Fruit fly (Drosophila melanogaster) whole organism, prepupa: ENCODE measurements around the gene CG9727.

Experiments
- Blimp-1 ChIP-seq: fragments of 200-800 bp; sonication (Bioruptor generic); optimal IDR thresholded peaks from 3 replicates; lab custom pipeline; 2017; ENCODE audit warnings: missing biosample characterization, missing genetic modification characterization, mild to moderate bottlenecking, moderate library complexity, missing genetic modification reagents
- CG10631 ChIP-seq: fragments of 200-800 bp; sonication (Bioruptor generic); optimal IDR thresholded peaks from 2 replicates; lab custom pipeline; 2016; ENCODE audit warnings: missing biosample characterization, missing genetic modification characterization
- CG11294 ChIP-seq: fragments of 200-800 bp; sonication (Bioruptor generic); IDR thresholded peaks from 2 replicates; pipeline ENCODE4 v1.3.6; 2022; ENCODE audit warnings: missing biosample characterization, missing genetic modification characterization
- CG11762 ChIP-seq: fragments of 200-800 bp; sonication (Bioruptor generic); optimal IDR thresholded peaks from 3 replicates; lab custom pipeline; 2016; ENCODE audit warnings: missing biosample characterization, missing genetic modification characterization; ENCODE audit not compliant: insufficient read depth
- CG11902 ChIP-seq: fragments of 200-800 bp; sonication (Bioruptor generic); optimal IDR thresholded peaks from 3 replicates; lab custom pipeline; 2016; ENCODE audit warnings: missing biosample characterization, missing genetic modification characterization
- CG15336 ChIP-seq: fragments of 200-800 bp; sonication (Bioruptor generic); IDR thresholded peaks from 2 replicates; pipeline ENCODE4 v1.3.6; 2022; ENCODE audit warnings: missing biosample characterization, missing genetic modification characterization
- CG1621 ChIP-seq: fragments of 200-800 bp; sonication (Bioruptor generic); optimal IDR thresholded peaks from 3 replicates; lab custom pipeline; 2018; ENCODE audit warnings: missing biosample characterization, mild to moderate bottlenecking, missing genetic modification characterization
- CG16779 ChIP-seq: fragments of 200-800 bp; sonication (Bioruptor generic); optimal IDR thresholded peaks from 3 replicates; lab custom pipeline; 2017; ENCODE audit warnings: missing biosample characterization, mild to moderate bottlenecking, missing genetic modification characterization
- CG31627 ChIP-seq: fragments of 200-800 bp; sonication (Bioruptor generic); optimal IDR thresholded peaks from 3 replicates; lab custom pipeline; 2016; ENCODE audit warnings: missing biosample characterization, missing genetic modification characterization
- CG32006 ChIP-seq: fragments of 200-800 bp; sonication (Bioruptor generic); optimal IDR thresholded peaks from 3 replicates; lab custom pipeline; 2017; ENCODE audit warnings: missing biosample characterization, mild to moderate bottlenecking, missing genetic modification characterization
- CG3919 ChIP-seq: fragments of 200-800 bp; sonication (Bioruptor generic); optimal IDR thresholded peaks from 3 replicates; lab custom pipeline; 2016; ENCODE audit warnings: missing biosample characterization, missing genetic modification characterization
- CG4318 ChIP-seq: fragments of 200-800 bp; sonication (Bioruptor generic); optimal IDR thresholded peaks from 3 replicates; lab custom pipeline; 2017; ENCODE audit warnings: missing biosample characterization, mild to moderate bottlenecking, missing genetic modification characterization
- CG6163 ChIP-seq: fragments of 200-800 bp; sonication (Bioruptor generic); IDR thresholded peaks from 3 replicates; pipeline ENCODE4 v1.3.6; 2022; ENCODE audit warnings: missing biosample characterization, missing genetic modification characterization
- CG6792 ChIP-seq: fragments of 200-800 bp; sonication (Bioruptor generic); optimal IDR thresholded peaks from 3 replicates; lab custom pipeline; 2016; ENCODE audit warnings: missing biosample characterization, missing genetic modification characterization
- CG6808 ChIP-seq: fragments of 200-800 bp; sonication (Bioruptor generic); optimal IDR thresholded peaks from 3 replicates; lab custom pipeline; 2017; ENCODE audit warnings: missing biosample characterization, missing genetic modification characterization, mild to moderate bottlenecking, moderate library complexity, missing genetic modification reagents
- CG6854 ChIP-seq: fragments of 200-800 bp; sonication (Bioruptor generic); optimal IDR thresholded peaks from 2 replicates; lab custom pipeline; 2017; ENCODE audit warnings: missing biosample characterization, mild to moderate bottlenecking, missing genetic modification characterization
- CG7368 ChIP-seq: fragments of 200-800 bp; sonication (Bioruptor generic); optimal IDR thresholded peaks from 3 replicates; lab custom pipeline; 2016; ENCODE audit warnings: missing biosample characterization, missing genetic modification characterization
- CG8119 ChIP-seq: fragments of 200-800 bp; sonication (Bioruptor generic); IDR thresholded peaks from 3 replicates; pipeline ENCODE4 v1.3.6; 2022; ENCODE audit warnings: missing biosample characterization, missing genetic modification characterization
- CG8319 ChIP-seq: fragments of 200-800 bp; sonication (Bioruptor generic); optimal IDR thresholded peaks from 3 replicates; lab custom pipeline; 2016; ENCODE audit warnings: missing biosample characterization, missing genetic modification characterization
- Eip78C ChIP-seq: fragments of 200-800 bp; sonication (Bioruptor generic); peaks from one replicate; lab custom pipeline; 2016; ENCODE audit warnings: missing biosample characterization, missing genetic modification characterization
- Eip93F ChIP-seq: fragments of 200-800 bp; sonication (Bioruptor generic); optimal IDR thresholded peaks from 2 replicates; lab custom pipeline; 2016; ENCODE audit warnings: missing biosample characterization, mild to moderate bottlenecking, missing genetic modification characterization
- Ets21C ChIP-seq: fragments of 200-800 bp; sonication (Bioruptor generic); optimal IDR thresholded peaks from 3 replicates; lab custom pipeline; 2016; ENCODE audit warnings: missing biosample characterization, missing genetic modification characterization
- Ets96B ChIP-seq: fragments of 200-800 bp; optimal IDR thresholded peaks from 2 replicates; lab custom pipeline; 2019; ENCODE audit warnings: missing biosample characterization, mild to moderate bottlenecking, missing genetic modification characterization, moderate library complexity
- Gug ChIP-seq: fragments of 200-800 bp; sonication (Bioruptor generic); IDR thresholded peaks from 2 replicates; pipeline ENCODE4 v1.3.6; 2022; ENCODE audit warnings: missing biosample characterization, missing genetic modification characterization
- Hr38 ChIP-seq: sonication (Bioruptor generic); optimal IDR thresholded peaks from 2 replicates; lab custom pipeline; 2016; ENCODE audit warnings: missing biosample characterization, missing genetic modification characterization
- Hr4 ChIP-seq: fragments of 200-800 bp; sonication (Bioruptor generic); optimal IDR thresholded peaks from 3 replicates; lab custom pipeline; 2016; ENCODE audit warnings: missing biosample characterization, missing genetic modification characterization
- Lpt ChIP-seq: fragments of 200-800 bp; sonication (Bioruptor generic); optimal IDR thresholded peaks from 3 replicates; lab custom pipeline; 2016; ENCODE audit warnings: missing biosample characterization, missing genetic modification characterization
- Smox ChIP-seq: fragments of 200-800 bp; sonication (Bioruptor generic); optimal IDR thresholded peaks from 3 replicates; lab custom pipeline; 2016; ENCODE audit warnings: missing biosample characterization, missing genetic modification characterization
- Sox102F ChIP-seq: fragments of 200-800 bp; sonication (Bioruptor generic); optimal IDR thresholded peaks from 2 replicates; lab custom pipeline; 2016; ENCODE audit warnings: missing biosample characterization, mild to moderate bottlenecking, missing genetic modification characterization
- Sox15 ChIP-seq: fragments of 200-800 bp; sonication (Bioruptor generic); optimal IDR thresholded peaks from 3 replicates; lab custom pipeline; 2016; ENCODE audit warnings: missing biosample characterization, missing genetic modification characterization
- achi ChIP-seq: fragments of 200-800 bp; sonication (Bioruptor generic); optimal IDR thresholded peaks from 3 replicates; lab custom pipeline; 2016; ENCODE audit warnings: missing biosample characterization, missing genetic modification characterization
- dac ChIP-seq: fragments of 200-800 bp; sonication (Bioruptor generic); optimal IDR thresholded peaks from 2 replicates; lab custom pipeline; 2017; ENCODE audit warnings: missing biosample characterization, mild to moderate bottlenecking, missing genetic modification characterization
- dsx ChIP-seq: fragments of 200-800 bp; optimal IDR thresholded peaks from 3 replicates; lab custom pipeline; 2019; ENCODE audit warnings: missing biosample characterization, mild to moderate bottlenecking, missing genetic modification characterization, moderate library complexity; ENCODE audit not compliant: poor library complexity, severe bottlenecking
- eg ChIP-seq: fragments of 200-800 bp; sonication (Bioruptor generic); IDR thresholded peaks from 3 replicates; pipeline ENCODE4 v1.3.6; 2022; ENCODE audit warnings: missing biosample characterization, missing genetic modification characterization
- esn ChIP-seq: fragments of 200-800 bp; sonication (Bioruptor generic); optimal IDR thresholded peaks from 2 replicates; lab custom pipeline; 2016; ENCODE audit warnings: missing biosample characterization, mild to moderate bottlenecking, missing genetic modification characterization, moderate library complexity
- fd59A ChIP-seq: fragments of 200-800 bp; sonication (Bioruptor generic); optimal IDR thresholded peaks from 2 replicates; lab custom pipeline; 2017; ENCODE audit warnings: missing biosample characterization, mild to moderate bottlenecking, missing genetic modification characterization, missing genetic modification reagents
- fd85E ChIP-seq: fragments of 200-800 bp; sonication (Bioruptor generic); optimal IDR thresholded peaks from 3 replicates; lab custom pipeline; 2016; ENCODE audit warnings: missing biosample characterization, missing genetic modification characterization
- fkh ChIP-seq: fragments of 200-800 bp; sonication (Bioruptor generic); optimal IDR thresholded peaks from 3 replicates; lab custom pipeline; 2017; ENCODE audit warnings: missing biosample characterization, mild to moderate bottlenecking, missing genetic modification characterization, moderate library complexity
- lz ChIP-seq: fragments of 200-800 bp; sonication (Bioruptor generic); optimal IDR thresholded peaks from 3 replicates; lab custom pipeline; 2016; ENCODE audit warnings: missing biosample characterization, missing genetic modification characterization
- net ChIP-seq: fragments of 200-800 bp; sonication (Bioruptor generic); optimal IDR thresholded peaks from 3 replicates; lab custom pipeline; 2016; ENCODE audit warnings: missing biosample characterization, missing genetic modification characterization
- pdm3 ChIP-seq: fragments of 200-800 bp; sonication (Bioruptor generic); optimal IDR thresholded peaks from 3 replicates; lab custom pipeline; 2016; ENCODE audit warnings: missing biosample characterization, missing genetic modification characterization
- salr ChIP-seq, 2 experiments: fragments of 200-800 bp; sonication (Bioruptor generic); optimal IDR thresholded peaks; 3 replicates each; lab custom pipeline; 2016 to 2018; ENCODE audit warnings: missing biosample characterization in 2 of 2, missing genetic modification characterization in 2 of 2, mild to moderate bottlenecking in 1 of 2
- ss ChIP-seq, 2 experiments: fragments of 200-800 bp; sonication (Bioruptor generic); optimal IDR thresholded peaks; 2 replicates in 1 of 2; 3 replicates in 1 of 2; lab custom pipeline; 2017 to 2018; ENCODE audit warnings: mild to moderate bottlenecking in 2 of 2, missing biosample characterization in 2 of 2, missing genetic modification characterization in 2 of 2, moderate library complexity in 1 of 2
- svp ChIP-seq: fragments of 200-800 bp; sonication (Bioruptor generic); peaks from one replicate; lab custom pipeline; 2016; ENCODE audit warnings: missing biosample characterization, missing genetic modification characterization
- topi ChIP-seq: fragments of 200-800 bp; sonication (Bioruptor generic); optimal IDR thresholded peaks from 3 replicates; lab custom pipeline; 2016; ENCODE audit warnings: missing biosample characterization, missing genetic modification characterization
- vri ChIP-seq: fragments of 200-800 bp; sonication (Bioruptor generic); optimal IDR thresholded peaks from 3 replicates; lab custom pipeline; 2016; ENCODE audit warnings: missing biosample characterization, mild to moderate bottlenecking, missing genetic modification characterization

The CG9727 gene

dm6 chr3R:6404174-6404573 is 52.3 kb downstream of the CG9727 start (continued):
- TF ChIP-seq salr (GFP tag; optimal IDR thresholded peaks at IDR 0.05; lab: Kevin White, UChicago) (peak; percentile 16 to 77), Hr4 (GFP tag; lab: Kevin White, UChicago) (peak; percentile 83), Eip93F (GFP tag; lab: Kevin White, UChicago) (no peak), fkh (GFP tag; lab: Kevin White, UChicago) (peak; percentile 40), Ets21C (GFP tag; lab: Kevin White, UChicago) (peak; percentile 59), Smox (peak; percentile 64), CG15336 (GFP tag; lab: Robert Waterston, UW) (peak; percentile 91), CG11902 (peak; percentile 46), CG11294 (peak; percentile 66), Sox15 (GFP tag; lab: Kevin White, UChicago) (peak; percentile 55), vri (GFP tag; lab: Kevin White, UChicago) (no peak), CG16779 (peak; percentile 53), CG6854 (GFP tag; lab: Kevin White, UChicago) (no peak), Ets96B (peak; percentile 67), Eip78C (peak; percentile 92), CG32006 (GFP tag; lab: Kevin White, UChicago) (peak; percentile 82), CG6163 (GFP tag; lab: Robert Waterston, UW) (peak; percentile 90), fd59A (GFP tag; lab: Kevin White, UChicago) (no peak), Sox102F (peak; percentile 38), CG6792 (GFP tag; lab: Kevin White, UChicago) (peak; percentile 73), CG3919 (peak; percentile 79), CG11762 (GFP tag; lab: Kevin White, UChicago) (peak; percentile 67), Lpt (GFP tag; lab: Kevin White, UChicago) (peak; percentile 72), dac (peak; percentile 53), net (GFP tag; lab: Kevin White, UChicago) (peak; percentile 69), pdm3 (GFP tag; lab: Kevin White, UChicago) (peak; percentile 71), topi (GFP tag; lab: Kevin White, UChicago) (peak; percentile 75), achi (GFP tag; lab: Kevin White, UChicago) (peak; percentile 78), Gug (GFP tag; lab: Robert Waterston, UW) (peak; percentile 83), CG6808 (GFP tag; lab: Kevin White, UChicago) (peak; percentile 46), CG7368 (GFP tag; lab: Kevin White, UChicago) (peak; percentile 52), Blimp-1 (GFP tag; lab: Kevin White, UChicago) (no peak), CG1621 (tag; lab: Kevin White, UChicago) (peak; percentile 47), CG8319 (GFP tag; lab: Kevin White, UChicago) (peak; percentile 55), fd85E (no peak), esn (GFP tag; lab: Kevin White, UChicago) (peak; percentile 74), CG8119 (GFP tag; lab: Robert Waterston, UW) (peak; percentile 88; the same call in 2 of the 3 replicates)

- TF ChIP-seq CG10631 (GFP tag; lab: Kevin White, UChicago) (no peak), Sox102F (no peak), vri (GFP tag; lab: Kevin White, UChicago) (peak; percentile 61)
- TF ChIP-seq, all 60 proteins: peak for 1
Measured at dm6 chr3R:6403674-6404073, 52.8 kb downstream of the CG9727 start.

dm6 chr3R:6402522-6403171 is 53.8 kb downstream of the CG9727 start:
- peak; percentile 6 for TF ChIP-seq CG1621 (tag; lab: Kevin White, UChicago)
- no peak for TF ChIP-seq net (GFP tag; lab: Kevin White, UChicago)
- TF ChIP-seq CG6163 (GFP tag; lab: Robert Waterston, UW) = peak; percentile 46; the same call in 1 of the 3 replicates
- no peak for TF ChIP-seq CG3919
- TF ChIP-seq ss (GFP tag; optimal IDR thresholded peaks at IDR 0.05; lab: Kevin White, UChicago) = peak; percentile 33 to 52
- no peak for TF ChIP-seq topi (GFP tag; lab: Kevin White, UChicago)
- peak; percentile 10 for TF ChIP-seq CG6808 (GFP tag; lab: Kevin White, UChicago)
- 0 out of 3 replicates have a peak, but pooled peaks have one; percentile 18 for TF ChIP-seq CG8119 (GFP tag; lab: Robert Waterston, UW)
- no peak for TF ChIP-seq fd85E
- TF ChIP-seq CG31627 (GFP tag; lab: Kevin White, UChicago) = no peak
- TF ChIP-seq CG4318 (GFP tag; lab: Kevin White, UChicago) = no peak
- no peak for TF ChIP-seq Sox15 (GFP tag; lab: Kevin White, UChicago)
- TF ChIP-seq dsx (GFP tag; lab: Kevin White, UChicago) = peak; percentile 21
- peak; percentile 29 for TF ChIP-seq Eip78C
- TF ChIP-seq Sox102F = peak; percentile 0
- peak; percentile 28 for TF ChIP-seq fkh (GFP tag; lab: Kevin White, UChicago)
- no peak for TF ChIP-seq Blimp-1 (GFP tag; lab: Kevin White, UChicago)
- peak; percentile 95 for TF ChIP-seq svp (GFP tag; lab: Kevin White, UChicago)
- TF ChIP-seq eg (GFP tag; lab: Robert Waterston, UW) = 0 out of 3 replicates have a peak, but pooled peaks have one; percentile 28
- TF ChIP-seq Hr38 (GFP tag; lab: Kevin White, UChicago) = no peak
- TF ChIP-seq lz = no peak
